Worm (Caenorhabditis elegans) whole organism, late embryonic: ENCODE results near the gene hrpa-1.
"Not testable (repeated sequence)": the region's sequence is repeated elsewhere in the genome, so short reads cannot be mapped to it uniquely, and the experiment has no call there.

Source experiments
- ceh-19 ChIP-seq: fragments of 200-800 bp; sonication (Bioruptor generic); optimal IDR thresholded peaks from 2 replicates; lab custom pipeline; 2018; ENCODE audit warnings: mild to moderate bottlenecking, missing genetic modification characterization, missing compliant biosample characterization
- ceh-34 ChIP-seq: sonication (generic microtip); optimal IDR thresholded peaks from 2 replicates; lab custom pipeline; 2016; ENCODE audit warnings: mild to moderate bottlenecking, missing genetic modification characterization, missing compliant biosample characterization
- elt-2 ChIP-seq: sonication (generic microtip); optimal IDR thresholded peaks from 2 replicates; lab custom pipeline; 2016; ENCODE audit warnings: missing genetic modification reagents, missing genetic modification characterization, missing compliant biosample characterization
- fkh-10 ChIP-seq: fragments of 150-350 bp; optimal IDR thresholded peaks from 2 replicates; lab custom pipeline; 2014; ENCODE audit warnings: missing biosample characterization, missing genetic modification reagents, missing genetic modification characterization
- hlh-13 ChIP-seq: fragments of 200-800 bp; sonication (Bioruptor generic); optimal IDR thresholded peaks from 2 replicates; lab custom pipeline; 2018; ENCODE audit warnings: mild to moderate bottlenecking, missing genetic modification characterization, missing compliant biosample characterization
- nhr-11 ChIP-seq: fragments of 150-350 bp; optimal IDR thresholded peaks from 2 replicates; lab custom pipeline; 2014; ENCODE audit warnings: missing biosample characterization, missing genetic modification characterization
- pqm-1 ChIP-seq: sonication (generic microtip); optimal IDR thresholded peaks from 2 replicates; lab custom pipeline; 2016; ENCODE audit warnings: missing genetic modification characterization, missing compliant biosample characterization
- sdc-2 ChIP-seq: sonication (generic microtip); optimal IDR thresholded peaks from 2 replicates; lab custom pipeline; 2016; ENCODE audit warnings: missing genotype, missing genetic modification characterization, missing compliant biosample characterization
- tbx-2 ChIP-seq: sonication (generic microtip); optimal IDR thresholded peaks from 2 replicates; lab custom pipeline; 2016; ENCODE audit warnings: missing genetic modification characterization, missing compliant biosample characterization
- unc-3 ChIP-seq, 2 experiments: fragments of 200-800 bp in 1 of 2; sonication (Bioruptor generic) in 1 of 2; sonication (generic microtip) in 1 of 2; conservative IDR thresholded peaks in 1 of 2; optimal IDR thresholded peaks in 1 of 2; 2 replicates each; pipeline versions ENCODE4 v1.3.6 to Lab custom; 2016 to 2022; ENCODE audit warnings: missing compliant biosample characterization in 2 of 2, missing genetic modification characterization in 2 of 2, missing genetic modification reagents in 1 of 2

- TF ChIP-seq elt-2 (tag; lab: Kevin White, UChicago); sdc-2 (tag; lab: Kevin White, UChicago); ceh-19 (GFP tag; lab: Kevin White, UChicago); ceh-34 (tag; lab: Kevin White, UChicago); tbx-2 (tag; lab: Kevin White, UChicago); pqm-1 (tag; lab: Kevin White, UChicago); hlh-13 (GFP tag; lab: Kevin White, UChicago); unc-3 (GFP tag; conservative IDR thresholded peaks at IDR 0.05; lab: Robert Waterston, UW); unc-3 (tag; optimal IDR thresholded peaks at IDR 0.05; lab: Kevin White, UChicago); fkh-10; nhr-11 (tag; lab: Kevin White, UChicago): not testable (repeated sequence)
These were observed 6.9 kb downstream of the hrpa-1 start, which contains the start of gene F42A6.5 for ce11 chrIV:3331758-3332157.
